Worm (Caenorhabditis elegans) whole organism, L1 larva: ENCODE measurements around the gene C48D5.3.

Source experiments
- F16B12.6 ChIP-seq: fragments of 150-350 bp; optimal IDR thresholded peaks from 2 replicates; lab custom pipeline; 2014; ENCODE audit warnings: missing biosample characterization, missing genetic modification characterization
- Y116A8C.19 ChIP-seq: sonication (generic microtip); optimal IDR thresholded peaks from 2 replicates; lab custom pipeline; 2016; ENCODE audit warnings: missing compliant biosample characterization, missing genetic modification characterization, borderline replicate concordance
- aha-1 ChIP-seq: fragments of 150-350 bp; optimal IDR thresholded peaks from 2 replicates; lab custom pipeline; 2014; ENCODE audit warnings: missing biosample characterization, missing genetic modification characterization
- blmp-1 ChIP-seq: fragments of 150-350 bp; optimal IDR thresholded peaks from 2 replicates; lab custom pipeline; 2014; ENCODE audit warnings: missing biosample characterization, missing genetic modification characterization
- ceh-63 ChIP-seq: fragments of 200-800 bp; sonication (Bioruptor generic); optimal IDR thresholded peaks from 2 replicates; lab custom pipeline; 2018; ENCODE audit warnings: mild to moderate bottlenecking, missing genetic modification characterization, missing compliant biosample characterization
- ceh-8 ChIP-seq: fragments of 200-800 bp; sonication (Bioruptor generic); optimal IDR thresholded peaks from 2 replicates; lab custom pipeline; 2018; ENCODE audit warnings: mild to moderate bottlenecking, missing genetic modification characterization, moderate library complexity, missing compliant biosample characterization
- ceh-90 ChIP-seq: sonication (generic microtip); optimal IDR thresholded peaks from 2 replicates; lab custom pipeline; 2016; ENCODE audit warnings: missing genetic modification characterization, missing compliant biosample characterization
- dpl-1 ChIP-seq, 3 experiments: fragments of 150-350 bp in 2 of 3; sonication (generic microtip) in 1 of 3; optimal IDR thresholded peaks; 2 replicates each; lab custom pipeline; 2014 to 2017; ENCODE audit warnings: missing biosample characterization in 3 of 3, missing genetic modification characterization in 3 of 3, missing genetic modification reagents in 3 of 3
- efl-1 ChIP-seq, 4 experiments: fragments of 150-350 bp; optimal IDR thresholded peaks in 3 of 4; peaks in 1 of 4; 1 replicate in 1 of 4; 2 replicates in 3 of 4; lab custom pipeline; 2014; ENCODE audit warnings: missing biosample characterization in 2 of 4, missing genetic modification characterization in 2 of 4, missing genetic modification reagents in 2 of 4
- egl-13 ChIP-seq: sonication (generic microtip); optimal IDR thresholded peaks from 2 replicates; lab custom pipeline; 2016; ENCODE audit warnings: missing genotype, missing genetic modification reagents, missing genetic modification characterization, missing compliant biosample characterization
- elt-3 ChIP-seq, 6 experiments: fragments of 150-350 bp in 1 of 6; sonication (generic microtip); optimal IDR thresholded peaks; 2 replicates each; lab custom pipeline; 2017 to 2018; ENCODE audit warnings: missing biosample characterization in 6 of 6, missing genetic modification characterization in 6 of 6, inconsistent platforms in 1 of 6
- fkh-8 ChIP-seq: sonication (generic microtip); optimal IDR thresholded peaks from 2 replicates; lab custom pipeline; 2016; ENCODE audit warnings: mild to moderate bottlenecking, missing genetic modification characterization, missing compliant biosample characterization
- grh-1 ChIP-seq: fragments of 200-800 bp; sonication (Bioruptor generic); IDR thresholded peaks from 2 replicates; pipeline ENCODE4 v1.3.6; 2022; ENCODE audit warnings: missing genetic modification reagents, missing genetic modification characterization, missing compliant biosample characterization
- hlh-4 ChIP-seq: sonication (generic microtip); optimal IDR thresholded peaks from 2 replicates; lab custom pipeline; 2016; ENCODE audit warnings: mild to moderate bottlenecking, missing genetic modification characterization, missing compliant biosample characterization
- lin-14 ChIP-seq: fragments of 200-800 bp; sonication (Bioruptor generic); optimal IDR thresholded peaks from 2 replicates; lab custom pipeline; 2018; ENCODE audit warnings: mild to moderate bottlenecking, missing genetic modification characterization, moderate library complexity, missing compliant biosample characterization
- lsy-2 ChIP-seq, 2 experiments: fragments of 150-350 bp; optimal IDR thresholded peaks; 2 replicates each; lab custom pipeline; 2014; ENCODE audit warnings: missing biosample characterization in 2 of 2, missing genetic modification characterization in 2 of 2
- mdl-1 ChIP-seq, 2 experiments: fragments of 150-350 bp; optimal IDR thresholded peaks; 2 replicates each; lab custom pipeline; 2014 to 2017; ENCODE audit warnings: missing biosample characterization in 2 of 2, missing genetic modification characterization in 2 of 2, inconsistent platforms in 1 of 2
- nhr-11 ChIP-seq: fragments of 150-350 bp; optimal IDR thresholded peaks from 2 replicates; lab custom pipeline; 2014; ENCODE audit warnings: missing biosample characterization, missing genetic modification characterization
- nhr-19 ChIP-seq: fragments of 200-800 bp; sonication (Bioruptor generic); conservative IDR thresholded peaks from 2 replicates; pipeline ENCODE4 v1.3.6; 2022; ENCODE audit warnings: missing genetic modification characterization, missing compliant biosample characterization
- nhr-237 ChIP-seq: fragments of 150-350 bp; optimal IDR thresholded peaks from 2 replicates; lab custom pipeline; 2014; ENCODE audit warnings: missing biosample characterization, missing genetic modification characterization
- nhr-71 ChIP-seq: sonication (generic microtip); optimal IDR thresholded peaks from 2 replicates; lab custom pipeline; 2016; ENCODE audit warnings: mild to moderate bottlenecking, missing genetic modification characterization, moderate library complexity, missing compliant biosample characterization
- nhr-84 ChIP-seq: sonication (generic microtip); optimal IDR thresholded peaks from 2 replicates; lab custom pipeline; 2017; ENCODE audit warnings: missing biosample characterization, missing genetic modification characterization
- nhr-90 ChIP-seq: sonication (generic microtip); optimal IDR thresholded peaks from 2 replicates; lab custom pipeline; 2016; ENCODE audit warnings: mild to moderate bottlenecking, missing genetic modification characterization, missing compliant biosample characterization; ENCODE audit not compliant: poor library complexity
- pag-3 ChIP-seq: sonication (generic microtip); optimal IDR thresholded peaks from 2 replicates; lab custom pipeline; 2017; ENCODE audit warnings: missing genetic modification characterization, mild to moderate bottlenecking, missing compliant biosample characterization, antibody characterized with exemption, borderline replicate concordance; ENCODE audit not compliant: insufficient read depth
- pqm-1 ChIP-seq: sonication (generic microtip); optimal IDR thresholded peaks from 3 replicates; lab custom pipeline; 2017; ENCODE audit warnings: missing biosample characterization, missing genetic modification characterization
- rnt-1 ChIP-seq: sonication (generic microtip); optimal IDR thresholded peaks from 2 replicates; lab custom pipeline; 2016; ENCODE audit warnings: mild to moderate bottlenecking, missing genetic modification characterization, moderate library complexity, missing compliant biosample characterization
- snu-23 ChIP-seq: sonication (generic microtip); optimal IDR thresholded peaks from 2 replicates; lab custom pipeline; 2016; ENCODE audit warnings: missing genetic modification characterization, missing compliant biosample characterization
- swsn-7 ChIP-seq: sonication (generic microtip); optimal IDR thresholded peaks from 2 replicates; lab custom pipeline; 2016; ENCODE audit warnings: missing genetic modification characterization, missing compliant biosample characterization
- tbx-2 ChIP-seq: sonication (generic microtip); optimal IDR thresholded peaks from 2 replicates; lab custom pipeline; 2016; ENCODE audit warnings: missing genetic modification characterization, missing compliant biosample characterization
- unc-98 ChIP-seq: fragments of 200-800 bp; sonication (Bioruptor generic); IDR thresholded peaks from 2 replicates; pipeline ENCODE4 v1.3.6; 2022; ENCODE audit warnings: missing genetic modification characterization, missing compliant biosample characterization
- vab-15 ChIP-seq: sonication (generic microtip); optimal IDR thresholded peaks from 2 replicates; lab custom pipeline; 2017; ENCODE audit warnings: missing genotype, mild to moderate bottlenecking, missing genetic modification characterization, missing compliant biosample characterization
- zag-1 ChIP-seq: fragments of 150-350 bp; optimal IDR thresholded peaks from 2 replicates; lab custom pipeline; 2014; ENCODE audit warnings: missing biosample characterization, missing genetic modification characterization

The C48D5.3 gene

ce11 chrIII:3619621-3620261, 38.2 kb upstream of the C48D5.3 start:
- TF ChIP-seq blmp-1 (tag; lab: Kevin White, UChicago) (peak; percentile 43), lin-14 (GFP tag; lab: Kevin White, UChicago) (peak; percentile 77), vab-15 (tag; lab: Kevin White, UChicago) (no peak)

ce11 chrIII:3612882-3613479, 31.4 kb upstream of the C48D5.3 start:
- TF ChIP-seq efl-1 (optimal IDR thresholded peaks at IDR 0.05; lab: Kevin White, UChicago) (no peak), efl-1 (GFP tag; optimal IDR thresholded peaks at IDR 0.05 in 1 of 2; lab: Kevin White, UChicago) (peak in 1 of 2 experiments; percentile 24), dpl-1 (GFP tag; optimal IDR thresholded peaks at IDR 0.05; lab: Kevin White, UChicago) (peak in 1 of 3 experiments; percentile 4), ceh-8 (GFP tag; lab: Kevin White, UChicago) (no peak)

- TF ChIP-seq Y116A8C.19 (no peak), nhr-84 (tag; lab: Kevin White, UChicago) (no peak), ceh-63 (no peak), zag-1 (tag; lab: Kevin White, UChicago) (no peak), swsn-7 (no peak), mdl-1 (tag; optimal IDR thresholded peaks at IDR 0.05; lab: Kevin White, UChicago) (no peak), unc-98 (GFP tag; lab: Robert Waterston, UW) (no peak), tbx-2 (tag; lab: Kevin White, UChicago) (no peak), pqm-1 (tag; lab: Kevin White, UChicago) (no peak), elt-3 (tag; optimal IDR thresholded peaks at IDR 0.05; lab: Kevin White, UChicago) (no peak)
Measured at ce11 chrIII:3612387-3612786, 30.9 kb upstream of the C48D5.3 start.

- TF ChIP-seq ceh-90 (no peak), fkh-8 (no peak), F16B12.6 (tag; lab: Kevin White, UChicago) (no peak), aha-1 (no peak)
- TF ChIP-seq, all 84 proteins: peak for 0
Measured at ce11 chrIII:3605681-3606080, 24.1 kb upstream of the C48D5.3 start.

- TF ChIP-seq nhr-237 (tag; lab: Kevin White, UChicago): no peak
- peak in 1 of 2 experiments; percentile 1 for TF ChIP-seq mdl-1 (tag; optimal IDR thresholded peaks at IDR 0.05; lab: Kevin White, UChicago)
- peak; percentile 54 for TF ChIP-seq rnt-1
- TF ChIP-seq nhr-90 (tag; lab: Kevin White, UChicago): no peak
- TF ChIP-seq lsy-2 (tag; optimal IDR thresholded peaks at IDR 0.05; lab: Kevin White, UChicago): peak; percentile 15 to 24
- TF ChIP-seq pqm-1 (tag; lab: Kevin White, UChicago): no peak
- TF ChIP-seq ceh-63: no peak
- no peak for TF ChIP-seq egl-13
- TF ChIP-seq snu-23 (GFP tag; lab: Kevin White, UChicago): peak; percentile 41
- no peak for TF ChIP-seq ceh-90
- no peak for TF ChIP-seq nhr-11 (tag; lab: Kevin White, UChicago)
- peak in 1 of 2 experiments; percentile 10 for TF ChIP-seq efl-1 (optimal IDR thresholded peaks at IDR 0.05; lab: Kevin White, UChicago)
- peak in 1 of 2 experiments; percentile 90 for TF ChIP-seq efl-1 (GFP tag; optimal IDR thresholded peaks at IDR 0.05 in 1 of 2; lab: Kevin White, UChicago)
- TF ChIP-seq grh-1: no peak
- TF ChIP-seq nhr-19: peak; percentile 21; the same call in 1 of the 2 replicates
- TF ChIP-seq nhr-71 (tag; lab: Kevin White, UChicago): peak; percentile 55
- peak; percentile 73 for TF ChIP-seq lin-14 (GFP tag; lab: Kevin White, UChicago)
- peak; percentile 23 for TF ChIP-seq pag-3 (tag; lab: Kevin White, UChicago)
- peak; percentile 4 for TF ChIP-seq tbx-2 (tag; lab: Kevin White, UChicago)
- TF ChIP-seq hlh-4 (tag; lab: Kevin White, UChicago): no peak
Measured at ce11 chrIII:3601271-3601670, 19.7 kb upstream of the C48D5.3 start.
